Fruit fly (Drosophila melanogaster): Measurements from ENCODE around the gene CG12499.
A peak's percentile ranks its signal among the peaks of the same experiment; 100 is the strongest.

CG12499 gene

DNA sequence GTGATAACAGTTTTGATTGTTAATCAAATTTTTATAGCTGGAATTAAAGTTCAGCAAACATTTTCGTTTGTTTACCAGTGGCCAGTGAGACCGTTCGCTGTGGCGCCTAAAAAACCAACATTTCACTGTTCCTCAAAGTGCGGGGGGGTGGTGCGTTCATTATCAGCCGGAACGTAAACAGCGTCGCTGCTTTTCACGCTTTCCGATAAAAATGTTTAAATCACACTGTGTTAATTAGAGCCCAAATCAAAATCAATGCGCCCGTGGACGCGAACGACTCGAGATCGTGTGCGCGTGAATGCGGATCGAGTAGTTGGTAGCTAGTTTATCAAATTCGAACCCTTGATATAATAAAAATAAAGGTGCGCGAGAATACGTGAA, 1.5 kb upstream of the CG12499 start, which contains the start of gene CG34376 (continued):
- TF ChIP-seq bsh (GFP tag; optimal IDR thresholded peaks at IDR 0.05), result peak in 1 of 2 experiments; percentile 8
- TF ChIP-seq pnt (GFP tag; optimal IDR thresholded peaks at IDR 0.05), result no peak
- TF ChIP-seq NC2β (GFP tag; optimal IDR thresholded peaks at IDR 0.05), result no peak
- TF ChIP-seq Sox100B (GFP tag; optimal IDR thresholded peaks at IDR 0.05), result no peak
- TF ChIP-seq chinmo (GFP tag; IDR thresholded peaks at IDR 0.05; ENCODE audit: partially characterized antibody), result 0 out of 4 replicates have a peak, but pooled peaks have one; percentile 44
- peak; percentile 18 for TF ChIP-seq scrt (GFP tag; optimal IDR thresholded peaks at IDR 0.05)
- peak; percentile 65 for TF ChIP-seq Dp (GFP tag; optimal IDR thresholded peaks at IDR 0.05)
- TF ChIP-seq nau (GFP tag; optimal IDR thresholded peaks at IDR 0.05), result peak; percentile 29
- no peak for TF ChIP-seq tup (GFP tag; optimal IDR thresholded peaks at IDR 0.05)
- TF ChIP-seq PHDP (tag; optimal IDR thresholded peaks at IDR 0.05), result peak; percentile 49
- TF ChIP-seq eve (GFP tag; optimal IDR thresholded peaks at IDR 0.05), result no peak
- peak; percentile 13 for TF ChIP-seq CG17385 (GFP tag; optimal IDR thresholded peaks at IDR 0.05)
- peak; percentile 45 for TF ChIP-seq pb (GFP tag; optimal IDR thresholded peaks at IDR 0.05)
- TF ChIP-seq CG2199 (GFP tag; IDR thresholded peaks at IDR 0.05), result 0 out of 3 replicates have a peak, but pooled peaks have one; percentile 61
- TF ChIP-seq CG10654 (GFP tag; optimal IDR thresholded peaks at IDR 0.05), result no peak
- TF ChIP-seq CG1529 (GFP tag; optimal IDR thresholded peaks at IDR 0.05), result no peak
- TF ChIP-seq CG11247 (GFP tag; IDR thresholded peaks at IDR 0.05), result peak; percentile 7; the same call in 1 of the 2 replicates
- no peak for TF ChIP-seq Eip74EF (GFP tag; optimal IDR thresholded peaks at IDR 0.05)
- TF ChIP-seq CG7786 (GFP tag; optimal IDR thresholded peaks at IDR 0.05), result no peak
- no peak for TF ChIP-seq Elba2 (GFP tag; optimal IDR thresholded peaks at IDR 0.05)
- TF ChIP-seq Dref (GFP tag; IDR thresholded peaks at IDR 0.05), result peak; percentile 52
- TF ChIP-seq CG30431 (GFP tag; optimal IDR thresholded peaks at IDR 0.05), result peak; percentile 8
- TF ChIP-seq CG31365 (tag; optimal IDR thresholded peaks at IDR 0.05), result no peak
- TF ChIP-seq CG15073 (GFP tag; optimal IDR thresholded peaks at IDR 0.05), result no peak
- no peak for TF ChIP-seq CG8089 (GFP tag; optimal IDR thresholded peaks at IDR 0.05)
- no peak for TF ChIP-seq Max (GFP tag; optimal IDR thresholded peaks at IDR 0.05)
- peak; percentile 68; the same call in 1 of the 3 replicates for TF ChIP-seq CG17361 (GFP tag; IDR thresholded peaks at IDR 0.05)
- TF ChIP-seq crc (GFP tag; optimal IDR thresholded peaks at IDR 0.05), result no peak
- no peak for TF ChIP-seq CG8359 (GFP tag; optimal IDR thresholded peaks at IDR 0.05; ENCODE audit: borderline replicate concordance)
- TF ChIP-seq sna (GFP tag; IDR thresholded peaks at IDR 0.05; ENCODE audit: partially characterized antibody), result peak; percentile 41; the same call in 1 of the 2 replicates
- no peak for TF ChIP-seq disco-r (GFP tag; optimal IDR thresholded peaks at IDR 0.05)
- TF ChIP-seq Dfd (GFP tag; optimal IDR thresholded peaks at IDR 0.05), result no peak
- no peak for TF ChIP-seq en (GFP tag; optimal IDR thresholded peaks at IDR 0.05)
- TF ChIP-seq dm (GFP tag; optimal IDR thresholded peaks at IDR 0.05), result no peak
- peak; percentile 34; the same call in 1 of the 2 replicates for TF ChIP-seq klu (GFP tag; IDR thresholded peaks at IDR 0.05)
- TF ChIP-seq YL-1 (GFP tag; optimal IDR thresholded peaks at IDR 0.05), result peak; percentile 48
- peak; percentile 55 for TF ChIP-seq gem (tag; optimal IDR thresholded peaks at IDR 0.05)
- TF ChIP-seq toy (GFP tag; IDR thresholded peaks at IDR 0.05), result no peak
- peak; percentile 37 for TF ChIP-seq Drgx (GFP tag; IDR thresholded peaks at IDR 0.05)
- peak; percentile 57 for TF ChIP-seq trem (tag; optimal IDR thresholded peaks at IDR 0.05)
- TF ChIP-seq luna (GFP tag; optimal IDR thresholded peaks at IDR 0.05), result no peak
- peak; percentile 63 for TF ChIP-seq Dek (tag; optimal IDR thresholded peaks at IDR 0.05)
- TF ChIP-seq stwl (tag; optimal IDR thresholded peaks at IDR 0.05), result peak; percentile 64
- peak; percentile 9 for TF ChIP-seq Mad (GFP tag; optimal IDR thresholded peaks at IDR 0.05)
- TF ChIP-seq grn (GFP tag; optimal IDR thresholded peaks at IDR 0.05), result peak; percentile 77
- peak; percentile 78 for TF ChIP-seq NFAT (GFP tag; IDR thresholded peaks at IDR 0.05)
- no peak for TF ChIP-seq CG17568 (GFP tag; optimal IDR thresholded peaks at IDR 0.05)
- peak; percentile 32 for TF ChIP-seq Sin3A (optimal IDR thresholded peaks at IDR 0.05)
- peak; percentile 66; the same call in 2 of the 3 replicates for TF ChIP-seq CG11456 (GFP tag; IDR thresholded peaks at IDR 0.05)
- TF ChIP-seq pan (optimal IDR thresholded peaks at IDR 0.05), result no peak
- peak in 1 of 2 experiments; percentile 56 for TF ChIP-seq pan (GFP tag; optimal IDR thresholded peaks at IDR 0.05 in 1 of 2, IDR thresholded peaks at IDR 0.05 in 1 of 2)
